Fruit fly (Drosophila melanogaster) whole organism, embryonic: ENCODE measurements around the gene kibra.
A peak's percentile ranks its signal among the peaks of the same experiment; 100 is the strongest.

Experiments
- B-H2 ChIP-seq: fragments of 200-800 bp; sonication (Bioruptor generic); optimal IDR thresholded peaks from 2 replicates; lab custom pipeline; 2018; ENCODE audit warnings: missing biosample characterization, mild to moderate bottlenecking, missing genetic modification characterization
- CG12104 ChIP-seq: fragments of 200-800 bp; sonication (Bioruptor generic); optimal IDR thresholded peaks from 3 replicates; lab custom pipeline; 2016; ENCODE audit warnings: missing biosample characterization, missing genetic modification characterization
- CG12236 ChIP-seq: fragments of 200-800 bp; sonication (Bioruptor generic); optimal IDR thresholded peaks from 2 replicates; lab custom pipeline; 2016; ENCODE audit warnings: missing biosample characterization, missing genetic modification characterization
- CG13424 ChIP-seq: fragments of 200-800 bp; sonication (Bioruptor generic); optimal IDR thresholded peaks from 2 replicates; lab custom pipeline; 2019; ENCODE audit warnings: missing biosample characterization, mild to moderate bottlenecking, missing genetic modification characterization, moderate library complexity
- CG1529 ChIP-seq: fragments of 200-800 bp; sonication (Bioruptor generic); optimal IDR thresholded peaks from 3 replicates; lab custom pipeline; 2018; ENCODE audit warnings: missing biosample characterization, missing genetic modification characterization
- CG15479 ChIP-seq: fragments of 200-800 bp; sonication (Bioruptor generic); optimal IDR thresholded peaks from 3 replicates; lab custom pipeline; 2019; ENCODE audit warnings: missing biosample characterization, mild to moderate bottlenecking, missing genetic modification characterization, moderate library complexity
- CG17328 ChIP-seq: fragments of 200-800 bp; sonication (Bioruptor generic); IDR thresholded peaks from 2 replicates; pipeline ENCODE4 v1.3.6; 2022; ENCODE audit warnings: missing biosample characterization, missing genetic modification characterization
- CG17385 ChIP-seq: fragments of 200-800 bp; sonication (Bioruptor generic); optimal IDR thresholded peaks from 3 replicates; lab custom pipeline; 2018; ENCODE audit warnings: missing biosample characterization, mild to moderate bottlenecking, missing genetic modification characterization
- CG18476 ChIP-seq: fragments of 200-800 bp; sonication (Bioruptor generic); optimal IDR thresholded peaks from 2 replicates; lab custom pipeline; 2016; ENCODE audit warnings: missing biosample characterization, mild to moderate bottlenecking, missing genetic modification characterization
- CG3065 ChIP-seq: fragments of 200-800 bp; sonication (Bioruptor generic); optimal IDR thresholded peaks from 2 replicates; lab custom pipeline; 2016; ENCODE audit warnings: missing biosample characterization, missing genetic modification characterization
- CG3995 ChIP-seq: fragments of 200-800 bp; sonication (Bioruptor generic); optimal IDR thresholded peaks from 3 replicates; lab custom pipeline; 2016; ENCODE audit warnings: missing biosample characterization, missing genetic modification characterization
- CG4360 ChIP-seq: fragments of 200-800 bp; sonication (Bioruptor generic); IDR thresholded peaks from 2 replicates; pipeline ENCODE4 v1.3.6; 2022; ENCODE audit warnings: missing biosample characterization, missing genetic modification characterization
- CG4854 ChIP-seq: fragments of 200-800 bp; sonication (Bioruptor generic); optimal IDR thresholded peaks from 2 replicates; lab custom pipeline; 2016; ENCODE audit warnings: missing biosample characterization, missing genetic modification characterization, inconsistent platforms
- CG5180 ChIP-seq: fragments of 200-800 bp; sonication (Bioruptor generic); optimal IDR thresholded peaks from 3 replicates; lab custom pipeline; 2017; ENCODE audit warnings: missing biosample characterization, missing genetic modification characterization, mild to moderate bottlenecking, moderate library complexity, missing genetic modification reagents
- CG6791 ChIP-seq: fragments of 200-800 bp; sonication (Bioruptor generic); IDR thresholded peaks from 3 replicates; pipeline ENCODE4 v1.3.6; 2022; ENCODE audit warnings: missing biosample characterization, missing genetic modification characterization; ENCODE audit not compliant: partially characterized antibody
- CG6813 ChIP-seq: fragments of 200-800 bp; sonication (Bioruptor generic); optimal IDR thresholded peaks from 2 replicates; lab custom pipeline; 2017; ENCODE audit warnings: missing biosample characterization, missing genetic modification characterization, mild to moderate bottlenecking, moderate library complexity, missing genetic modification reagents
- CG8944 ChIP-seq: fragments of 200-800 bp; sonication (Bioruptor generic); optimal IDR thresholded peaks from 3 replicates; lab custom pipeline; 2016; ENCODE audit warnings: missing biosample characterization, missing genetic modification characterization
- CTCF ChIP-seq: fragments of 200-800 bp; sonication (Bioruptor generic); optimal IDR thresholded peaks from 2 replicates; lab custom pipeline; 2017; ENCODE audit warnings: missing biosample characterization, mild to moderate bottlenecking, missing genetic modification characterization, moderate library complexity
- Dfd ChIP-seq, 2 experiments: fragments of >200 bp; optimal IDR thresholded peaks; 2 replicates each; lab custom pipeline; 2017; ENCODE audit warnings: missing biosample characterization in 2 of 2, missing genetic modification characterization in 2 of 2
- Dll ChIP-seq: fragments of 200-800 bp; sonication (Bioruptor generic); IDR thresholded peaks from 4 replicates; pipeline ENCODE4 v1.3.6; 2022; ENCODE audit warnings: missing biosample characterization, missing genetic modification characterization; ENCODE audit not compliant: partially characterized antibody
- Hmx ChIP-seq: fragments of 200-800 bp; sonication (Bioruptor generic); optimal IDR thresholded peaks from 2 replicates; lab custom pipeline; 2016; ENCODE audit warnings: missing biosample characterization, missing genetic modification characterization
- Mad ChIP-seq: fragments of 200-800 bp; sonication (Bioruptor generic); optimal IDR thresholded peaks from 2 replicates; lab custom pipeline; 2016; ENCODE audit warnings: missing biosample characterization, missing genetic modification characterization
- Med ChIP-seq: fragments of 200-800 bp; sonication (Bioruptor generic); peaks from one replicate; lab custom pipeline; 2016; ENCODE audit warnings: missing biosample characterization, missing genetic modification characterization, mild to moderate bottlenecking, inconsistent platforms, moderate library complexity
- NC2α ChIP-seq: fragments of 200-800 bp; sonication (Bioruptor generic); optimal IDR thresholded peaks from 2 replicates; lab custom pipeline; 2016; ENCODE audit warnings: missing biosample characterization, missing genetic modification characterization
- Poxn ChIP-seq: fragments of 200-800 bp; sonication (Bioruptor generic); IDR thresholded peaks from 2 replicates; pipeline ENCODE4 v1.3.6; 2022; ENCODE audit warnings: missing biosample characterization, missing genetic modification characterization
- ap ChIP-seq: fragments of 200-800 bp; sonication (Bioruptor generic); IDR thresholded peaks from 2 replicates; pipeline ENCODE4 v1.3.6; 2022; ENCODE audit warnings: missing biosample characterization, missing genetic modification characterization
- ara ChIP-seq: fragments of 200-800 bp; sonication (Bioruptor generic); IDR thresholded peaks from 2 replicates; pipeline ENCODE4 v1.3.6; 2022; ENCODE audit warnings: missing biosample characterization, missing genetic modification characterization
- chinmo ChIP-seq: fragments of 200-800 bp; sonication (Bioruptor generic); IDR thresholded peaks from 4 replicates; pipeline ENCODE4 v1.3.6; 2022; ENCODE audit warnings: missing biosample characterization, missing genetic modification characterization; ENCODE audit not compliant: partially characterized antibody
- ci ChIP-seq: fragments of 200-800 bp; sonication (Bioruptor generic); IDR thresholded peaks from 3 replicates; pipeline ENCODE4 v1.3.6; 2022; ENCODE audit warnings: missing biosample characterization, missing genetic modification characterization
- dan ChIP-seq: fragments of 200-800 bp; sonication (Bioruptor generic); IDR thresholded peaks from 2 replicates; pipeline ENCODE4 v1.3.6; 2022; ENCODE audit warnings: missing biosample characterization, missing genetic modification characterization
- dati ChIP-seq: fragments of 200-800 bp; sonication (Bioruptor generic); IDR thresholded peaks from 2 replicates; pipeline ENCODE4 v1.3.6; 2022; ENCODE audit warnings: missing biosample characterization, missing genetic modification characterization
- dimm ChIP-seq: fragments of 200-800 bp; sonication (Bioruptor generic); IDR thresholded peaks from 2 replicates; pipeline ENCODE4 v1.3.6; 2022; ENCODE audit warnings: missing biosample characterization, missing genetic modification characterization
- ham ChIP-seq: fragments of 200-800 bp; sonication (Bioruptor generic); IDR thresholded peaks from 2 replicates; pipeline ENCODE4 v1.3.6; 2022; ENCODE audit warnings: missing biosample characterization, missing genetic modification characterization
- nerfin-1 ChIP-seq: fragments of 200-800 bp; sonication (Bioruptor generic); optimal IDR thresholded peaks from 3 replicates; lab custom pipeline; 2019; ENCODE audit warnings: missing biosample characterization, mild to moderate bottlenecking, missing genetic modification characterization, moderate library complexity
- nerfin-2 ChIP-seq: fragments of 200-800 bp; sonication (Bioruptor generic); IDR thresholded peaks from 2 replicates; pipeline ENCODE4 v1.3.6; 2022; ENCODE audit warnings: missing biosample characterization, missing genetic modification characterization; ENCODE audit not compliant: partially characterized antibody
- nom ChIP-seq: fragments of 200-800 bp; sonication (Bioruptor generic); optimal IDR thresholded peaks from 2 replicates; lab custom pipeline; 2017; ENCODE audit warnings: missing biosample characterization, missing genetic modification characterization, mild to moderate bottlenecking, moderate library complexity, missing genetic modification reagents
- oc ChIP-seq: fragments of 200-800 bp; sonication (Bioruptor generic); optimal IDR thresholded peaks from 2 replicates; lab custom pipeline; 2018; ENCODE audit warnings: missing biosample characterization, mild to moderate bottlenecking, missing genetic modification characterization, moderate library complexity
- peb ChIP-seq: fragments of 200-800 bp; sonication (Bioruptor generic); IDR thresholded peaks from 2 replicates; pipeline ENCODE4 v1.3.6; 2022; ENCODE audit warnings: missing biosample characterization, missing genetic modification characterization
- pros ChIP-seq: fragments of 200-800 bp; sonication (Bioruptor generic); optimal IDR thresholded peaks from 3 replicates; lab custom pipeline; 2019; ENCODE audit warnings: missing biosample characterization, mild to moderate bottlenecking, missing genetic modification characterization, moderate library complexity
- sim ChIP-seq: fragments of 200-800 bp; sonication (Bioruptor generic); IDR thresholded peaks from 2 replicates; pipeline ENCODE4 v1.3.6; 2022; ENCODE audit warnings: missing biosample characterization, missing genetic modification characterization
- sna ChIP-seq: fragments of 200-800 bp; sonication (Bioruptor generic); IDR thresholded peaks from 2 replicates; pipeline ENCODE4 v1.3.6; 2022; ENCODE audit warnings: missing biosample characterization, missing genetic modification characterization; ENCODE audit not compliant: partially characterized antibody
- vfl ChIP-seq: fragments of 200-800 bp; sonication (Bioruptor generic); optimal IDR thresholded peaks from 2 replicates; lab custom pipeline; 2016; ENCODE audit warnings: missing biosample characterization, missing genetic modification characterization

Gene kibra

DNA sequence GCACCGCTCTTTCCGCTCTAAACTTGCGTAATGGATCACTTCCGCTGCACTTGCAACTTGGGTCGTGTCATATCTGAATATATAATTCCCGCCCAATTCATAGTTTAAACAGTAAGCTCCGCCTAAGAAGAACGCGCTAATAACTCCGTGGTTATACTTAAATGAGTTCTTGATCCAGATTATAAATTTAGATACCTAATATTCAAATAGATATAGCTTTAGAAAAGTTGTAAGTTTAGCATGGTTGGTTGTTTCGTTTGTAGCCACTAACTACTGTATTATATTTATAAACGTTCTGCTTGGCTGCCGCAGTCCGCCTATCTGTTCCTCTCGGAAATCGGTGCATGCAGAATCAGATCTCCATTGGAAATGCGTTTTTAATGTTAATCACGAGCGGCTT, 18.9 kb upstream of the kibra start (continued):
- TF ChIP-seq Mad (GFP tag; lab: Kevin White, UChicago): no peak
- TF ChIP-seq B-H2 (GFP tag; lab: Kevin White, UChicago): no peak
- no peak for TF ChIP-seq sim (GFP tag; lab: Robert Waterston, UW)
- no peak for TF ChIP-seq CG6813 (GFP tag; lab: Kevin White, UChicago)
- TF ChIP-seq CG1529 (GFP tag; lab: Kevin White, UChicago): peak; percentile 39
- TF ChIP-seq peb (GFP tag; lab: Robert Waterston, UW): 0 out of 2 replicates have a peak, but pooled peaks have one; percentile 22
- TF ChIP-seq CG12104 (GFP tag; lab: Kevin White, UChicago): no peak
- no peak for TF ChIP-seq Dll
- TF ChIP-seq dati (GFP tag; lab: Robert Waterston, UW): 0 out of 2 replicates have a peak, but pooled peaks have one; percentile 32
- TF ChIP-seq CG18476: peak; percentile 37
- no peak for TF ChIP-seq Poxn (GFP tag; lab: Robert Waterston, UW)
- TF ChIP-seq Hmx (GFP tag; lab: Kevin White, UChicago): no peak
- no peak; the same call in 1 of the 2 replicates for TF ChIP-seq dimm (GFP tag; lab: Robert Waterston, UW)
- TF ChIP-seq CG17328 (GFP tag; lab: Robert Waterston, UW): peak; percentile 77
- TF ChIP-seq nom (GFP tag; lab: Kevin White, UChicago): no peak
- TF ChIP-seq CG5180 (GFP tag; lab: Kevin White, UChicago): no peak
- no peak for TF ChIP-seq CG8944 (GFP tag; lab: Kevin White, UChicago)
- no peak for TF ChIP-seq ham
- peak; percentile 54 for TF ChIP-seq CG13424 (tag; lab: Kevin White, UChicago)
- TF ChIP-seq CG12236 (GFP tag; lab: Kevin White, UChicago): no peak
- TF ChIP-seq CTCF (GFP tag; lab: Kevin White, UChicago): no peak
- TF ChIP-seq dan (GFP tag; lab: Robert Waterston, UW): no peak
- TF ChIP-seq CG3995 (GFP tag; lab: Kevin White, UChicago): no peak
- TF ChIP-seq CG4854 (GFP tag; lab: Kevin White, UChicago): no peak

DNA sequence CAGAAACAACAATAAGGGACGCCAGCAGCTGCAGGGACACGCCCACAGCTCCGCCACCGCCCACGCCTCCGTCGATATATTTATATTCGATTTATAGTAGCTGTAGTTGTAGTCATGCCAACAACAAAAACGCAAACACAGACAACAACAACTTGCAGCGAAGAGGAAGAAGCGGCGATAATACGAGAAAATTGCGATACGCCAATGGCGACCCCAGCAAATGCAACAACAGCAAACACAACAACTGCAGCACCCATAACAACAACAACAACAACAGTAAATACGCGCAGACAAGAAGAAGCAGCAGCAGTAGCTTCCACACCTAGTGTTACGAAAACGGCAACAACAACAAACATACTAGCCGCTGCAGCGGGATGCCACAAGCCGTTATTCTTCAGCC, 18.0 kb upstream of the kibra start:
- TF ChIP-seq Med (peak; percentile 77), CG17385 (GFP tag; lab: Kevin White, UChicago) (peak; percentile 89), Dfd (GFP tag; optimal IDR thresholded peaks at IDR 0.05; lab: Kevin White, UChicago) (peak in 1 of 2 experiments; percentile 5), oc (tag; lab: Kevin White, UChicago) (no peak), CG4360 (GFP tag; lab: Robert Waterston, UW) (peak; percentile 98), CG3065 (GFP tag; lab: Kevin White, UChicago) (peak; percentile 1), nerfin-2 (GFP tag; lab: Robert Waterston, UW) (peak; percentile 36; the same call in 1 of the 2 replicates), chinmo (GFP tag; lab: Robert Waterston, UW) (0 out of 4 replicates have a peak, but pooled peaks have one; percentile 63), ara (GFP tag; lab: Robert Waterston, UW) (0 out of 2 replicates have a peak, but pooled peaks have one; percentile 24), nerfin-1 (tag; lab: Kevin White, UChicago) (peak; percentile 8), ap (GFP tag; lab: Robert Waterston, UW) (no peak), nom (GFP tag; lab: Kevin White, UChicago) (peak; percentile 32), ci (0 out of 3 replicates have a peak, but pooled peaks have one; percentile 27), sna (no peak), CG6791 (GFP tag; lab: Robert Waterston, UW) (peak; percentile 38; the same call in 1 of the 3 replicates), NC2α (GFP tag; lab: Kevin White, UChicago) (no peak), pros (GFP tag; lab: Kevin White, UChicago) (peak; percentile 7), CG15479 (GFP tag; lab: Kevin White, UChicago) (peak; percentile 76), vfl (GFP tag; lab: Kevin White, UChicago) (no peak)
